Fruit fly (Drosophila melanogaster) whole organism, embryonic: Measurements from ENCODE around the gene mRpS26.

Experiments used
- Atf3 ChIP-seq: fragments of 200-800 bp; sonication (Bioruptor generic); optimal IDR thresholded peaks from 3 replicates; lab custom pipeline; 2016; ENCODE audit warnings: missing biosample characterization, missing genetic modification characterization
- CG13424 ChIP-seq: fragments of 200-800 bp; sonication (Bioruptor generic); optimal IDR thresholded peaks from 2 replicates; lab custom pipeline; 2019; ENCODE audit warnings: missing biosample characterization, mild to moderate bottlenecking, missing genetic modification characterization, moderate library complexity
- CG15073 ChIP-seq: fragments of 200-800 bp; sonication (Bioruptor generic); optimal IDR thresholded peaks from 2 replicates; lab custom pipeline; 2016; ENCODE audit warnings: missing biosample characterization, missing genetic modification characterization
- CG17186 ChIP-seq: fragments of 200-800 bp; sonication (Bioruptor generic); optimal IDR thresholded peaks from 3 replicates; lab custom pipeline; 2017; ENCODE audit warnings: missing biosample characterization, missing genetic modification reagents, missing genetic modification characterization
- CG17568 ChIP-seq: fragments of 200-800 bp; sonication (Bioruptor generic); optimal IDR thresholded peaks from 2 replicates; lab custom pipeline; 2018; ENCODE audit warnings: missing biosample characterization, mild to moderate bottlenecking, missing genetic modification characterization, moderate library complexity
- CG30020 ChIP-seq: fragments of 200-800 bp; optimal IDR thresholded peaks from 2 replicates; lab custom pipeline; 2019; ENCODE audit warnings: missing biosample characterization, mild to moderate bottlenecking, missing genetic modification characterization, moderate library complexity
- CG34422 ChIP-seq: fragments of 200-800 bp; sonication (Bioruptor generic); IDR thresholded peaks from 3 replicates; pipeline ENCODE4 v1.3.6; 2022; ENCODE audit warnings: missing biosample characterization, missing genetic modification characterization
- CG4424 ChIP-seq: fragments of 200-800 bp; sonication (Bioruptor generic); optimal IDR thresholded peaks from 3 replicates; lab custom pipeline; 2016; ENCODE audit warnings: missing biosample characterization, missing genetic modification characterization
- CG6683 ChIP-seq: fragments of 200-800 bp; sonication (Bioruptor generic); optimal IDR thresholded peaks from 2 replicates; lab custom pipeline; 2017; ENCODE audit warnings: missing biosample characterization, mild to moderate bottlenecking, missing genetic modification characterization, missing genetic modification reagents
- CG9609 ChIP-seq: fragments of 200-800 bp; sonication (Bioruptor generic); optimal IDR thresholded peaks from 3 replicates; lab custom pipeline; 2016; ENCODE audit warnings: missing biosample characterization, missing genetic modification characterization
- CG9797 ChIP-seq: fragments of 200-800 bp; sonication (Bioruptor generic); optimal IDR thresholded peaks from 3 replicates; lab custom pipeline; 2018; ENCODE audit warnings: missing biosample characterization, mild to moderate bottlenecking, missing genetic modification characterization
- CHES-1-like ChIP-seq: fragments of 200-800 bp; sonication (Bioruptor generic); optimal IDR thresholded peaks from 2 replicates; lab custom pipeline; 2016; ENCODE audit warnings: missing biosample characterization, missing genetic modification characterization
- D19A ChIP-seq: fragments of 200-800 bp; optimal IDR thresholded peaks from 3 replicates; lab custom pipeline; 2019; ENCODE audit warnings: missing biosample characterization, mild to moderate bottlenecking, missing genetic modification characterization, moderate library complexity
- Dbx ChIP-seq: fragments of 200-800 bp; sonication (Bioruptor generic); IDR thresholded peaks from 3 replicates; pipeline ENCODE4 v1.3.6; 2022; ENCODE audit warnings: missing biosample characterization, missing genetic modification characterization
- Drgx ChIP-seq: fragments of 200-800 bp; sonication (Bioruptor generic); IDR thresholded peaks from 2 replicates; pipeline ENCODE4 v1.3.6; 2022; ENCODE audit warnings: missing biosample characterization, missing genetic modification characterization
- Ets65A ChIP-seq: fragments of 200-800 bp; sonication (Bioruptor generic); peaks from one replicate; lab custom pipeline; 2016; ENCODE audit warnings: missing biosample characterization, missing genetic modification characterization
- Fer3 ChIP-seq: fragments of 200-800 bp; sonication (Bioruptor generic); optimal IDR thresholded peaks from 2 replicates; lab custom pipeline; 2018; ENCODE audit warnings: missing biosample characterization, mild to moderate bottlenecking, missing genetic modification characterization, moderate library complexity
- Hr51 ChIP-seq, 2 experiments: fragments of 200-800 bp; sonication (Bioruptor generic); optimal IDR thresholded peaks; 2 replicates in 1 of 2; 3 replicates in 1 of 2; lab custom pipeline; 2016 to 2018; ENCODE audit warnings: missing biosample characterization in 2 of 2, missing genetic modification characterization in 2 of 2, mild to moderate bottlenecking in 1 of 2, moderate library complexity in 1 of 2
- Meics ChIP-seq: fragments of 200-800 bp; sonication (Bioruptor generic); optimal IDR thresholded peaks from 2 replicates; lab custom pipeline; 2017; ENCODE audit warnings: missing biosample characterization, mild to moderate bottlenecking, missing genetic modification characterization
- bab2 ChIP-seq: fragments of 200-800 bp; sonication (Bioruptor generic); optimal IDR thresholded peaks from 2 replicates; lab custom pipeline; 2016; ENCODE audit warnings: missing biosample characterization, missing genetic modification characterization
- bsh ChIP-seq, 2 experiments: fragments of 200-800 bp; sonication (Bioruptor generic); optimal IDR thresholded peaks; 2 replicates each; lab custom pipeline; 2017 to 2018; ENCODE audit warnings: mild to moderate bottlenecking in 2 of 2, missing biosample characterization in 2 of 2, missing genetic modification characterization in 2 of 2, moderate library complexity in 1 of 2
- cg ChIP-seq: fragments of 200-800 bp; sonication (Bioruptor generic); optimal IDR thresholded peaks from 3 replicates; lab custom pipeline; 2019; ENCODE audit warnings: missing biosample characterization, mild to moderate bottlenecking, missing genetic modification characterization, moderate library complexity
- dan ChIP-seq: fragments of 200-800 bp; sonication (Bioruptor generic); IDR thresholded peaks from 2 replicates; pipeline ENCODE4 v1.3.6; 2022; ENCODE audit warnings: missing biosample characterization, missing genetic modification characterization
- fd3F ChIP-seq: fragments of 200-800 bp; sonication (Bioruptor generic); optimal IDR thresholded peaks from 2 replicates; lab custom pipeline; 2018; ENCODE audit warnings: missing biosample characterization, mild to moderate bottlenecking, missing genetic modification characterization, moderate library complexity
- grau ChIP-seq: fragments of 200-800 bp; optimal IDR thresholded peaks from 3 replicates; lab custom pipeline; 2019; ENCODE audit warnings: missing biosample characterization, mild to moderate bottlenecking, missing genetic modification characterization, moderate library complexity
- lbe ChIP-seq: fragments of 200-800 bp; sonication (Bioruptor generic); optimal IDR thresholded peaks from 2 replicates; lab custom pipeline; 2016; ENCODE audit warnings: missing biosample characterization, mild to moderate bottlenecking, missing genetic modification characterization
- lola ChIP-seq, 3 experiments: fragments of >200 bp in 2 of 3; fragments of 200-800 bp in 1 of 3; sonication (Bioruptor generic) in 1 of 3; optimal IDR thresholded peaks; 2 replicates each; lab custom pipeline; 2017 to 2019; ENCODE audit warnings: missing biosample characterization in 3 of 3, missing genetic modification characterization in 3 of 3, mild to moderate bottlenecking in 1 of 3, moderate library complexity in 1 of 3
- nom ChIP-seq: fragments of 200-800 bp; sonication (Bioruptor generic); optimal IDR thresholded peaks from 2 replicates; lab custom pipeline; 2017; ENCODE audit warnings: missing biosample characterization, missing genetic modification characterization, mild to moderate bottlenecking, moderate library complexity, missing genetic modification reagents
- psq ChIP-seq: fragments of 200-800 bp; sonication (Bioruptor generic); optimal IDR thresholded peaks from 2 replicates; lab custom pipeline; 2017; ENCODE audit warnings: missing biosample characterization, missing genetic modification characterization
- pzg ChIP-seq: fragments of 200-800 bp; sonication (Bioruptor generic); optimal IDR thresholded peaks from 3 replicates; lab custom pipeline; 2018; ENCODE audit warnings: missing biosample characterization, mild to moderate bottlenecking, missing genetic modification characterization, moderate library complexity
- scrt ChIP-seq: fragments of 200-800 bp; sonication (Bioruptor generic); optimal IDR thresholded peaks from 2 replicates; lab custom pipeline; 2018; ENCODE audit warnings: missing biosample characterization, mild to moderate bottlenecking, missing genetic modification characterization, moderate library complexity
- tin ChIP-seq: fragments of 200-800 bp; sonication (Bioruptor generic); optimal IDR thresholded peaks from 3 replicates; lab custom pipeline; 2016; ENCODE audit warnings: missing biosample characterization, missing genetic modification characterization
- trem ChIP-seq: fragments of 200-800 bp; optimal IDR thresholded peaks from 3 replicates; lab custom pipeline; 2019; ENCODE audit warnings: missing biosample characterization, mild to moderate bottlenecking, missing genetic modification characterization, moderate library complexity
- vvl ChIP-seq: fragments of 200-800 bp; sonication (Bioruptor generic); IDR thresholded peaks from 2 replicates; pipeline ENCODE4 v1.3.6; 2022; ENCODE audit warnings: missing biosample characterization, missing genetic modification characterization

The mRpS26 gene

dm6 chr3L:18077649-18078417 lies 28.5 kb upstream of the mRpS26 start (continued):
- no peak for TF ChIP-seq lbe
- peak in 1 of 3 experiments; percentile 49 for TF ChIP-seq lola (GFP tag; optimal IDR thresholded peaks at IDR 0.05; lab: Kevin White, UChicago)
- peak; percentile 27 for TF ChIP-seq tin (GFP tag; lab: Kevin White, UChicago)
- TF ChIP-seq Hr51 (GFP tag; optimal IDR thresholded peaks at IDR 0.05; lab: Kevin White, UChicago): no peak
- no peak for TF ChIP-seq CG17568
- TF ChIP-seq nom: peak; percentile 86
- peak; percentile 46 for TF ChIP-seq Meics (GFP tag; lab: Kevin White, UChicago)
- TF ChIP-seq D19A (tag; lab: Kevin White, UChicago): peak; percentile 92
- no peak for TF ChIP-seq Fer3 (tag; lab: Kevin White, UChicago)
- no peak for TF ChIP-seq CG17186 (GFP tag; lab: Kevin White, UChicago)
- TF ChIP-seq trem (tag; lab: Kevin White, UChicago): no peak
- TF ChIP-seq psq: no peak
- TF ChIP-seq Atf3: no peak
- TF ChIP-seq CG13424 (tag; lab: Kevin White, UChicago): peak; percentile 61
- peak; percentile 6 for TF ChIP-seq CG4424 (GFP tag; lab: Kevin White, UChicago)
- no peak for TF ChIP-seq grau
- no peak for TF ChIP-seq pzg (GFP tag; lab: Kevin White, UChicago)
- no peak for TF ChIP-seq dan (GFP tag; lab: Robert Waterston, UW)

- TF ChIP-seq vvl (GFP tag; lab: Robert Waterston, UW) (no peak), Drgx (GFP tag; lab: Robert Waterston, UW) (peak; percentile 58), bsh (GFP tag; optimal IDR thresholded peaks at IDR 0.05; lab: Kevin White, UChicago) (peak in 1 of 2 experiments; percentile 60)
Measured at dm6 chr3L:18078614-18079013, 27.8 kb upstream of the mRpS26 start.

dm6 chr3L:18079123-18079522 lies 27.3 kb upstream of the mRpS26 start:
- no peak for TF ChIP-seq fd3F (GFP tag; lab: Kevin White, UChicago)
- no peak for TF ChIP-seq CHES-1-like (GFP tag; lab: Kevin White, UChicago)
- no peak for TF ChIP-seq CG9797
- TF ChIP-seq cg: peak; percentile 46
- no peak for TF ChIP-seq scrt (GFP tag; lab: Kevin White, UChicago)
- no peak for TF ChIP-seq CG30020 (tag; lab: Kevin White, UChicago)
- TF ChIP-seq Ets65A (GFP tag; lab: Kevin White, UChicago): peak; percentile 79
- no peak for TF ChIP-seq CG15073 (GFP tag; lab: Kevin White, UChicago)
- no peak for TF ChIP-seq CG6683
- TF ChIP-seq bab2 (GFP tag; lab: Kevin White, UChicago): no peak
- TF ChIP-seq Dbx (GFP tag; lab: Robert Waterston, UW): no peak
- TF ChIP-seq CG34422: no peak
- no peak for TF ChIP-seq CG9609 (GFP tag; lab: Kevin White, UChicago)
- TF ChIP-seq, all 482 proteins: peak for 2
